Fruit fly (Drosophila melanogaster): Measurements from ENCODE around the gene bves.

DNA sequence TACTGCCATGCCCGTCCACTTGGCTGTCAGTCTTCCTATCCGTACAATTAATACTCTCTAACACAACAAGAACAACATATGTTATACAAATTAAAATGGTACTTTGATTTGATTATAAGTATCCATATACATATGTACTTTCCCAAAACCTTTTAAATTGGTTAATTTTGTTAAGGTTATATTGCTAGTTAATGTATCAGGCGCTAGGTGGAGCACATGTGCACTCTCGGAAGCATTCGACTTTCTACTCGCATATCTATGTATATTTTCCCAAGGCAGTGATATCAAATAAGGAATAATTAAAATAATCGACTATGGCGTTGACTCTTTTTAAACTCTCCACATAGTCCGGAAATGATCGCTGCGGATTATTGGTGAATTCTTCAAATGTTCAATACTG is 36.2 kb upstream of the bves start:
- TF ChIP-seq Dll (optimal IDR thresholded peaks at IDR 0.05) (no peak), psq (optimal IDR thresholded peaks at IDR 0.05) (no peak), usp (GFP tag; optimal IDR thresholded peaks at IDR 0.05) (no peak)
